Worm (Caenorhabditis elegans) whole organism, L2 larva: ENCODE results near the gene cutl-3.

ENCODE experiments used
- C34F6.9 ChIP-seq: fragments of 150-350 bp; optimal IDR thresholded peaks from 2 replicates; lab custom pipeline; 2014; ENCODE audit warnings: missing biosample characterization, missing genetic modification characterization
- ceh-16 ChIP-seq: fragments of 150-350 bp; optimal IDR thresholded peaks from 2 replicates; lab custom pipeline; 2014; ENCODE audit warnings: missing biosample characterization, missing genetic modification characterization
- lin-13 ChIP-seq: fragments of 150-350 bp; optimal IDR thresholded peaks from 2 replicates; lab custom pipeline; 2014; ENCODE audit warnings: missing biosample characterization, missing genetic modification reagents, missing genetic modification characterization
- nhr-12 ChIP-seq: fragments of 150-350 bp; optimal IDR thresholded peaks from 2 replicates; lab custom pipeline; 2014; ENCODE audit warnings: missing biosample characterization, missing genetic modification characterization
- nhr-129 ChIP-seq: fragments of 150-350 bp; optimal IDR thresholded peaks from 2 replicates; lab custom pipeline; 2014; ENCODE audit warnings: missing biosample characterization, missing genetic modification characterization
- nhr-23 ChIP-seq: fragments of 150-350 bp; optimal IDR thresholded peaks from 2 replicates; lab custom pipeline; 2014; ENCODE audit warnings: missing biosample characterization, missing genetic modification reagents, missing genetic modification characterization
- nhr-77 ChIP-seq: fragments of 150-350 bp; optimal IDR thresholded peaks from 2 replicates; lab custom pipeline; 2014; ENCODE audit warnings: missing biosample characterization, missing genetic modification characterization
- snpc-4 ChIP-seq: fragments of 150-350 bp; optimal IDR thresholded peaks from 2 replicates; lab custom pipeline; 2014; ENCODE audit warnings: missing biosample characterization, missing genetic modification characterization
- unc-39 ChIP-seq: fragments of 150-350 bp; optimal IDR thresholded peaks from 2 replicates; lab custom pipeline; 2014; ENCODE audit warnings: missing biosample characterization, missing genetic modification characterization
- ztf-11 ChIP-seq: sonication (generic microtip); optimal IDR thresholded peaks from 2 replicates; lab custom pipeline; 2017; ENCODE audit warnings: missing biosample characterization, missing genetic modification characterization

- TF ChIP-seq nhr-77 (tag; lab: Kevin White, UChicago) (no peak), snpc-4 (no peak), nhr-12 (tag; lab: Kevin White, UChicago) (no peak), ztf-11 (tag; lab: Kevin White, UChicago) (no peak), ceh-16 (tag; lab: Kevin White, UChicago) (no peak), C34F6.9 (peak; percentile 16), lin-13 (GFP tag; lab: Kevin White, UChicago) (no peak), unc-39 (tag; lab: Kevin White, UChicago) (no peak), nhr-129 (tag; lab: Kevin White, UChicago) (peak; percentile 28), nhr-23 (tag; lab: Kevin White, UChicago) (no peak)
These were observed 15.0 kb upstream of the cutl-3 start for ce11 chrX:15013941-15014453.
